Fruit fly (Drosophila melanogaster): ENCODE results near the gene RagA-B.

DNA sequence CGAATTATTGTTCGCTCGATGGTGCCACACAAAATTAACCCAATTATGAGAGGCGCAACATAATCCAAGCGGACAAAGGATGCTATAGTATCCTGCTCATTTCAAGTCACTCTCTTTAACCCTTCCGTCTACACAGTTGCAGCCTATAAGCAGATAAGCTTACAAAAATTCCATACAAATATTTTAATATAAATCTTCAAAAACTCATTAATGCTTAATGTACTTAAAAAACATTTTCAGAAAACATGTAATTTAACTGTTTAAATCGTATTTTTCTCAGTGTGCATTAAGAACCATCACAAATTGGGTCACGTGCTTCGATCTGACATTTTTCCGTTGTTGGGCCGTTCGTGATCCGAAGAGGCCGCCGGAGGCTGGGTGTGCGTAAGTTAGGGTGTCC is 15.3 kb downstream of the RagA-B start:
- no peak for TF ChIP-seq EcR (GFP tag; optimal IDR thresholded peaks at IDR 0.05)
- no peak for TF ChIP-seq usp (GFP tag; optimal IDR thresholded peaks at IDR 0.05)
- no peak for TF ChIP-seq Dll (optimal IDR thresholded peaks at IDR 0.05)
- TF ChIP-seq pan (optimal IDR thresholded peaks at IDR 0.05) = no peak
- no peak for TF ChIP-seq CG8478 (optimal IDR thresholded peaks at IDR 0.05)
